Worm (Caenorhabditis elegans) whole organism, L3 larva: ENCODE measurements around the gene flp-15.

ENCODE experiments used
- daf-12 ChIP-seq: fragments of 150-350 bp; optimal IDR thresholded peaks from 2 replicates; lab custom pipeline; 2014; ENCODE audit warnings: missing biosample characterization, missing genetic modification reagents, missing genetic modification characterization
- egl-27 ChIP-seq: sonication (generic microtip); optimal IDR thresholded peaks from 4 replicates; lab custom pipeline; 2017; ENCODE audit warnings: missing biosample characterization, missing genetic modification reagents, missing genetic modification characterization
- elt-1 ChIP-seq: fragments of 150-350 bp; optimal IDR thresholded peaks from 2 replicates; lab custom pipeline; 2014; ENCODE audit warnings: missing biosample characterization, missing genetic modification characterization
- fkh-10 ChIP-seq: sonication (generic microtip); optimal IDR thresholded peaks from 2 replicates; lab custom pipeline; 2017; ENCODE audit warnings: missing biosample characterization, missing genetic modification reagents, missing genetic modification characterization
- nhr-12 ChIP-seq: fragments of 150-350 bp; optimal IDR thresholded peaks from 2 replicates; lab custom pipeline; 2014; ENCODE audit warnings: missing biosample characterization, missing genetic modification characterization
- nhr-23 ChIP-seq: fragments of 150-350 bp; optimal IDR thresholded peaks from 2 replicates; lab custom pipeline; 2014; ENCODE audit warnings: missing biosample characterization, missing genetic modification reagents, missing genetic modification characterization
- nhr-237 ChIP-seq: fragments of 150-350 bp; optimal IDR thresholded peaks from 2 replicates; lab custom pipeline; 2014; ENCODE audit warnings: missing biosample characterization, missing genetic modification characterization
- skn-1 ChIP-seq: fragments of 150-350 bp; optimal IDR thresholded peaks from 2 replicates; lab custom pipeline; 2014; ENCODE audit warnings: missing biosample characterization, missing genetic modification characterization
- tbx-2 ChIP-seq: sonication (generic microtip); optimal IDR thresholded peaks from 2 replicates; lab custom pipeline; 2016; ENCODE audit warnings: mild to moderate bottlenecking, missing genetic modification characterization, missing compliant biosample characterization
- unc-62 ChIP-seq: fragments of 150-350 bp; sonication (generic microtip); optimal IDR thresholded peaks from 4 replicates; lab custom pipeline; 2014; ENCODE audit warnings: missing biosample characterization, missing genetic modification reagents, missing genetic modification characterization
- zag-1 ChIP-seq: fragments of 150-350 bp; optimal IDR thresholded peaks from 2 replicates; lab custom pipeline; 2014; ENCODE audit warnings: missing biosample characterization, missing genetic modification characterization
- ztf-11 ChIP-seq: fragments of 150-350 bp; optimal IDR thresholded peaks from 2 replicates; lab custom pipeline; 2014; ENCODE audit warnings: missing biosample characterization, missing genetic modification characterization
- ztf-4 ChIP-seq: fragments of 150-350 bp; optimal IDR thresholded peaks from 2 replicates; lab custom pipeline; 2014; ENCODE audit warnings: missing biosample characterization, missing genetic modification characterization

DNA sequence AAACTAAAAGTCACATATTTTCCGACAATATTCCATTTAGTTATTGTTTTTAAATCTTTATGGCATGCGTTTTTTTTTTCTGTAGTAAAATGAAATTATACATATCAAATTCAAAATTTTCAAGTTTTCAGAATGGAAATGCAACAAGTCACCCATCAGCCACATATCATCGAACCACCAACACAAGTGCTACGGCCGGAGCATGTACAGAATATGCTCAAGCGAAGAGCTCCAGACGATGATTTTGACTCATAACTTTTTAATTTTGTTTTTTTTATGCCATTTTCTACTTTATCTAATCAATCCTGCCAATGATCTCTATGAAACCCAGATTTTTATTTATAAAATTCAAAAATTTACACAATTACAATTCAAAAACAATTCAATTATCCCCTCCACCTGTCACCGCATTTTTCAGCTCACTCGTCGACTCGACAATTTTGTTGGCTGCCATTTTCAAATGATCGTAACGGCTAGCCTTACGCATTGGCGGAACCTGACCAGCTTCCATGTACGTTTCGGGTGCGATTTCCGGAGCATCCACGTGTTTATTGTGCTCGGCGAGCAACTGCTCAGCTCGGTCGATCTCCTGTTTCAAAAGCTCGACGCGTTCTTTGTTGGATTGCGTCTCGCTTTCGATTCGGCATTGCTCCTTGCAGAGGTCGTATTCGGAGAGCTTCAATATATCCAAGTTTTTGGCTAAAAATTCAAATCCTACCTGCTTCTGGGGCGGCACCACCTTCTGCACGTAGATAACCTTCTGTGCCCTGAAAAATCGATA lies 41.8 kb downstream of the flp-15 start:
- TF ChIP-seq zag-1 (tag; lab: Kevin White, UChicago) (no peak), egl-27 (tag; lab: Kevin White, UChicago) (no peak), nhr-237 (tag; lab: Kevin White, UChicago) (no peak), nhr-23 (tag; lab: Kevin White, UChicago) (no peak), unc-62 (GFP tag; lab: Kevin White, UChicago) (no peak), elt-1 (tag; lab: Kevin White, UChicago) (no peak), skn-1 (no peak), ztf-4 (tag; lab: Kevin White, UChicago) (no peak), tbx-2 (tag; lab: Kevin White, UChicago) (no peak), fkh-10 (GFP tag; lab: Kevin White, UChicago) (no peak), nhr-12 (no peak), ztf-11 (tag; lab: Kevin White, UChicago) (no peak), daf-12 (no peak)
